Worm (Caenorhabditis elegans) whole organism, L4 larva: ENCODE measurements around the gene nhr-36.

Experiments
- T20F7.1 ChIP-seq: fragments of 200-800 bp; sonication (Bioruptor generic); optimal IDR thresholded peaks from 2 replicates; lab custom pipeline; 2018; ENCODE audit warnings: mild to moderate bottlenecking, missing genetic modification characterization, missing compliant biosample characterization
- Y48G9A.11 ChIP-seq: fragments of 200-800 bp; sonication (Bioruptor generic); IDR thresholded peaks from 2 replicates; pipeline ENCODE4 v1.3.6; 2022; ENCODE audit warnings: missing genetic modification reagents, missing genetic modification characterization, missing compliant biosample characterization
- Y5F2A.4 ChIP-seq: fragments of 200-800 bp; sonication (Bioruptor generic); optimal IDR thresholded peaks from 2 replicates; lab custom pipeline; 2018; ENCODE audit warnings: mild to moderate bottlenecking, missing genetic modification characterization, missing compliant biosample characterization
- Y75B8A.6 ChIP-seq: fragments of 200-800 bp; sonication (Bioruptor generic); IDR thresholded peaks from 2 replicates; pipeline ENCODE4 v1.3.6; 2022; ENCODE audit warnings: missing genetic modification reagents, missing genetic modification characterization, missing compliant biosample characterization
- ZK337.2 ChIP-seq: fragments of 200-800 bp; sonication (Bioruptor generic); IDR thresholded peaks from 2 replicates; pipeline ENCODE4 v1.3.6; 2022; ENCODE audit warnings: missing genetic modification reagents, missing genetic modification characterization, missing compliant biosample characterization
- aha-1 ChIP-seq: fragments of 150-350 bp; peaks from one replicate; lab custom pipeline; 2014; ENCODE audit warnings: missing biosample characterization, missing genetic modification characterization
- aly-2 ChIP-seq: sonication (generic microtip); optimal IDR thresholded peaks from 2 replicates; lab custom pipeline; 2018; ENCODE audit warnings: missing biosample characterization, missing genetic modification characterization
- arid-1 ChIP-seq: fragments of 200-800 bp; sonication (Bioruptor generic); conservative IDR thresholded peaks from 2 replicates; pipeline ENCODE4 v1.3.6; 2022; ENCODE audit warnings: missing genetic modification reagents, missing genetic modification characterization, missing compliant biosample characterization
- ceh-20 ChIP-seq: fragments of 200-800 bp; sonication (Bioruptor generic); IDR thresholded peaks from 2 replicates; pipeline ENCODE4 v1.3.6; 2022; ENCODE audit warnings: missing genetic modification reagents, missing genetic modification characterization, missing compliant biosample characterization
- ceh-62 ChIP-seq: sonication (generic microtip); optimal IDR thresholded peaks from 2 replicates; lab custom pipeline; 2017; ENCODE audit warnings: missing biosample characterization, missing genetic modification characterization
- ceh-82 ChIP-seq: sonication (generic microtip); optimal IDR thresholded peaks from 2 replicates; lab custom pipeline; 2017; ENCODE audit warnings: missing biosample characterization, missing genetic modification characterization
- ces-1 ChIP-seq: fragments of 150-350 bp; sonication (generic microtip); optimal IDR thresholded peaks from 4 replicates; lab custom pipeline; 2014; ENCODE audit warnings: missing biosample characterization, missing genetic modification reagents, missing genetic modification characterization
- ctbp-1 ChIP-seq: fragments of 200-800 bp; sonication (Bioruptor generic); IDR thresholded peaks from 2 replicates; pipeline ENCODE4 v1.3.6; 2022; ENCODE audit warnings: missing genetic modification reagents, missing genetic modification characterization, missing compliant biosample characterization
- daf-12 ChIP-seq: fragments of 150-350 bp; optimal IDR thresholded peaks from 2 replicates; lab custom pipeline; 2014; ENCODE audit warnings: missing biosample characterization, missing genetic modification reagents, missing genetic modification characterization
- dmd-6 ChIP-seq: fragments of 200-800 bp; sonication (Bioruptor generic); IDR thresholded peaks from 2 replicates; pipeline ENCODE4 v1.3.6; 2022; ENCODE audit warnings: missing genetic modification reagents, missing genetic modification characterization, missing compliant biosample characterization
- dmd-9 ChIP-seq: fragments of 200-800 bp; sonication (Bioruptor generic); IDR thresholded peaks from 2 replicates; pipeline ENCODE4 v1.3.6; 2022; ENCODE audit warnings: missing genetic modification reagents, missing genetic modification characterization, missing compliant biosample characterization
- dve-1 ChIP-seq: sonication (generic microtip); optimal IDR thresholded peaks from 2 replicates; lab custom pipeline; 2017; ENCODE audit warnings: antibody characterized with exemption, mild to moderate bottlenecking, missing genetic modification characterization, missing compliant biosample characterization; ENCODE audit not compliant: insufficient read depth
- fkh-10 ChIP-seq: fragments of 150-350 bp; optimal IDR thresholded peaks from 2 replicates; lab custom pipeline; 2014; ENCODE audit warnings: missing biosample characterization, missing genetic modification reagents, missing genetic modification characterization
- fos-1 ChIP-seq: fragments of 150-350 bp; optimal IDR thresholded peaks from 2 replicates; lab custom pipeline; 2014; ENCODE audit warnings: missing biosample characterization, missing genetic modification characterization
- hif-1 ChIP-seq, 2 experiments: sonication (generic microtip); optimal IDR thresholded peaks; 2 replicates each; lab custom pipeline; 2016 to 2017; ENCODE audit warnings: missing compliant biosample characterization in 2 of 2, missing genetic modification characterization in 2 of 2, missing genetic modification reagents in 2 of 2, missing genotype in 2 of 2, mild to moderate bottlenecking in 1 of 2
- lim-7 ChIP-seq: fragments of 200-800 bp; sonication (Bioruptor generic); IDR thresholded peaks from 2 replicates; pipeline ENCODE4 v1.3.6; 2022; ENCODE audit warnings: missing genetic modification characterization, missing compliant biosample characterization
- lin-13 ChIP-seq: fragments of 150-350 bp; optimal IDR thresholded peaks from 2 replicates; lab custom pipeline; 2014; ENCODE audit warnings: missing biosample characterization, missing genetic modification reagents, missing genetic modification characterization
- lin-15B ChIP-seq: fragments of 150-350 bp; sonication (generic microtip); optimal IDR thresholded peaks from 3 replicates; lab custom pipeline; 2014; ENCODE audit warnings: missing biosample characterization, missing genetic modification characterization
- mdl-1 ChIP-seq, 2 experiments: fragments of 150-350 bp in 1 of 2; sonication (generic microtip) in 1 of 2; optimal IDR thresholded peaks; 2 replicates each; lab custom pipeline; 2014 to 2017; ENCODE audit warnings: missing biosample characterization in 2 of 2, missing genetic modification characterization in 2 of 2
- mxl-3 ChIP-seq: fragments of 200-800 bp; sonication (Bioruptor generic); optimal IDR thresholded peaks from 2 replicates; lab custom pipeline; 2018; ENCODE audit warnings: mild to moderate bottlenecking, missing genetic modification characterization, missing compliant biosample characterization
- nhr-11 ChIP-seq: fragments of 150-350 bp; optimal IDR thresholded peaks from 2 replicates; lab custom pipeline; 2014; ENCODE audit warnings: missing biosample characterization, missing genetic modification characterization
- nhr-28 ChIP-seq: fragments of 150-350 bp; optimal IDR thresholded peaks from 2 replicates; lab custom pipeline; 2014; ENCODE audit warnings: missing biosample characterization, missing genetic modification characterization
- nhr-48 ChIP-seq: sonication (generic microtip); optimal IDR thresholded peaks from 2 replicates; lab custom pipeline; 2016; ENCODE audit warnings: mild to moderate bottlenecking, missing genetic modification characterization, missing compliant biosample characterization
- pqm-1 ChIP-seq: sonication (generic microtip); optimal IDR thresholded peaks from 2 replicates; lab custom pipeline; 2017; ENCODE audit warnings: missing biosample characterization, missing genetic modification characterization
- rbr-2 ChIP-seq: sonication (generic microtip); optimal IDR thresholded peaks from 2 replicates; lab custom pipeline; 2016; ENCODE audit warnings: missing genotype, missing genetic modification characterization, missing compliant biosample characterization
- sdz-12 ChIP-seq: fragments of 200-800 bp; sonication (Bioruptor generic); optimal IDR thresholded peaks from 2 replicates; lab custom pipeline; 2018; ENCODE audit warnings: mild to moderate bottlenecking, missing genetic modification characterization, missing compliant biosample characterization
- skn-1 ChIP-seq: fragments of 150-350 bp; optimal IDR thresholded peaks from 2 replicates; lab custom pipeline; 2014; ENCODE audit warnings: missing biosample characterization, missing genetic modification characterization
- snpc-1.2 ChIP-seq: fragments of 200-800 bp; sonication (Bioruptor generic); IDR thresholded peaks from 2 replicates; pipeline ENCODE4 v1.3.6; 2022; ENCODE audit warnings: missing genetic modification reagents, missing genetic modification characterization, missing compliant biosample characterization
- spr-1 ChIP-seq: sonication (generic microtip); optimal IDR thresholded peaks from 2 replicates; lab custom pipeline; 2016; ENCODE audit warnings: mild to moderate bottlenecking, missing genetic modification characterization, missing compliant biosample characterization
- tra-1 ChIP-seq: fragments of 200-800 bp; sonication (Bioruptor generic); IDR thresholded peaks from 2 replicates; pipeline ENCODE4 v1.3.6; 2022; ENCODE audit warnings: missing genetic modification reagents, missing genetic modification characterization, missing compliant biosample characterization
- unc-130 ChIP-seq: sonication (generic microtip); optimal IDR thresholded peaks from 2 replicates; lab custom pipeline; 2016; ENCODE audit warnings: missing genetic modification reagents, missing genetic modification characterization, missing compliant biosample characterization
- unc-39 ChIP-seq: sonication (generic microtip); optimal IDR thresholded peaks from 2 replicates; lab custom pipeline; 2017; ENCODE audit warnings: missing biosample characterization, missing genetic modification characterization
- unc-62 ChIP-seq, 3 experiments: fragments of 150-350 bp in 1 of 3; sonication (generic microtip); optimal IDR thresholded peaks in 2 of 3; peaks in 1 of 3; 1 replicate in 1 of 3; 2 replicates in 2 of 3; lab custom pipeline; 2014 to 2017; ENCODE audit warnings: missing biosample characterization in 3 of 3, missing genetic modification characterization in 3 of 3, missing genetic modification reagents in 3 of 3, missing genotype in 1 of 3
- vab-7 ChIP-seq: fragments of 200-800 bp; sonication (Bioruptor generic); IDR thresholded peaks from 2 replicates; pipeline ENCODE4 v1.3.6; 2022; ENCODE audit warnings: missing genetic modification reagents, missing genetic modification characterization, missing compliant biosample characterization
- zip-2 ChIP-seq: fragments of 150-350 bp; optimal IDR thresholded peaks from 2 replicates; lab custom pipeline; 2014; ENCODE audit warnings: missing biosample characterization, missing genetic modification characterization
- ztf-11 ChIP-seq: fragments of 150-350 bp; optimal IDR thresholded peaks from 2 replicates; lab custom pipeline; 2014; ENCODE audit warnings: missing biosample characterization, missing genetic modification characterization
- ztf-7 ChIP-seq: fragments of 150-350 bp; optimal IDR thresholded peaks from 2 replicates; lab custom pipeline; 2014; ENCODE audit warnings: missing biosample characterization, missing genetic modification characterization

Gene nhr-36

DNA sequence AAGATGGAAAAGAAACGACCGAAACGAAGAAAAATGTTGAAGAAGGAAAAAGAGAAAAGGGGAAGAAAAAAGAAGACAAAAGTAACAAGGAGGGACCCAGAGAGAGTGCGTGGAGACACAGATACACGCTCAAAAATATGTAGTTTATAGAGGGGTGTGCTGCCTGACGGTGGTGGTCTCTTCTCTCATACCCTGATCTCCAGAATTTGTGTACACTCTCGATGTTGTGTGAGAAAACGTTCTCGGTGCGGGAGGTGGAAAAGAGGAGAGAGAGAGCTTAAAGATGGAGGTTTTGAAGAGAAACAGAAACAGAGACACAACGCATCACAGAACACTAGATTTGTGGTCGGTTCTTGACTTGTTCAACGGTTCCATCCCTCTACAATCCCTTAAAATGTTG, 12.2 kb upstream of the nhr-36 start (continued):
- TF ChIP-seq ZK337.2 (GFP tag; lab: Robert Waterston, UW) (no peak), lin-13 (GFP tag; lab: Kevin White, UChicago) (no peak), aly-2 (tag; lab: Kevin White, UChicago) (no peak), sdz-12 (GFP tag; lab: Kevin White, UChicago) (no peak), ceh-62 (tag; lab: Kevin White, UChicago) (no peak), lim-7 (GFP tag; lab: Robert Waterston, UW) (no peak), aha-1 (tag; lab: Kevin White, UChicago) (peak; percentile 91), mxl-3 (GFP tag; lab: Kevin White, UChicago) (peak; percentile 66), rbr-2 (tag; lab: Kevin White, UChicago) (peak; percentile 75), nhr-28 (tag; lab: Kevin White, UChicago) (peak; percentile 94), unc-62 (GFP tag; optimal IDR thresholded peaks at IDR 0.05 in 1 of 2; lab: Kevin White, UChicago) (peak in 1 of 2 experiments; percentile 88), unc-62 (tag; optimal IDR thresholded peaks at IDR 0.05; lab: Kevin White, UChicago) (no peak), fkh-10 (GFP tag; lab: Kevin White, UChicago) (peak; percentile 62), fos-1 (no peak), ctbp-1 (GFP tag; lab: Robert Waterston, UW) (peak; percentile 81), ceh-82 (no peak), mdl-1 (tag; optimal IDR thresholded peaks at IDR 0.05; lab: Kevin White, UChicago) (peak; percentile 79 to 83), lin-15B (no peak), arid-1 (GFP tag; lab: Robert Waterston, UW) (no peak; the same call in 1 of the 2 replicates), dmd-6 (GFP tag; lab: Robert Waterston, UW) (peak; percentile 54), hif-1 (tag; optimal IDR thresholded peaks at IDR 0.05; lab: Kevin White, UChicago) (peak in 1 of 2 experiments; percentile 57), ceh-20 (GFP tag; lab: Robert Waterston, UW) (0 out of 2 replicates have a peak, but pooled peaks have one; percentile 43), Y75B8A.6 (GFP tag; lab: Robert Waterston, UW) (no peak), nhr-11 (tag; lab: Kevin White, UChicago) (peak; percentile 59), vab-7 (GFP tag; lab: Robert Waterston, UW) (no peak), pqm-1 (tag; lab: Kevin White, UChicago) (no peak), ztf-7 (no peak), spr-1 (tag; lab: Kevin White, UChicago) (no peak), tra-1 (GFP tag; lab: Robert Waterston, UW) (0 out of 2 replicates have a peak, but pooled peaks have one; percentile 23), daf-12 (no peak), T20F7.1 (GFP tag; lab: Kevin White, UChicago) (no peak), dve-1 (tag; lab: Kevin White, UChicago) (peak; percentile 61), zip-2 (tag; lab: Kevin White, UChicago) (no peak), unc-130 (GFP tag; lab: Kevin White, UChicago) (no peak), unc-39 (tag; lab: Kevin White, UChicago) (no peak), ces-1 (GFP tag; lab: Kevin White, UChicago) (peak; percentile 39), skn-1 (tag; lab: Kevin White, UChicago) (no peak)

DNA sequence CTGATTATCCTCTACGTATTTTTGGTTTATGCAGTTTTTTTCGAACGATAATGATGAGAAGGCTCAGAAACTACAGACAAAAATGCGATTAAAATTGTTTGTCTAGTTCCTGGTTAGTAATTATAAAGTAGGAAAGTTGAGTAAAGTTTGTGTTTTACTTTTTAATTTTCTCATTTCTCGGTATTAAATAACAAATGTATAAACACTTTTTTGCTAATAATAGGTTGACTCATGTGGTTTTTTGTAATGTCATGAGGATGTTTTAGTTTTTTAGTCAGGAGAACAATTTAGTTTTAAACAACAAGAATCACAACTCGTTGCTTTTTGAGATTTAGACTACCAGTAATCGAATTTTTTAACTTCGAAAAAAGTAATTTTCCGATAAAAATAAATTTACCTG, 11.2 kb upstream of the nhr-36 start:
- TF ChIP-seq snpc-1.2 (no peak), dmd-9 (GFP tag; lab: Robert Waterston, UW) (no peak), ztf-11 (tag; lab: Kevin White, UChicago) (no peak), unc-39 (tag; lab: Kevin White, UChicago) (no peak), dmd-6 (GFP tag; lab: Robert Waterston, UW) (no peak), unc-130 (GFP tag; lab: Kevin White, UChicago) (no peak), Y48G9A.11 (GFP tag; lab: Robert Waterston, UW) (no peak), lin-13 (GFP tag; lab: Kevin White, UChicago) (no peak), Y5F2A.4 (GFP tag; lab: Kevin White, UChicago) (no peak), nhr-48 (tag; lab: Kevin White, UChicago) (no peak)
